Worm (Caenorhabditis elegans): Measurements from ENCODE around the gene Y105C5A.1.

The Y105C5A.1 gene

DNA sequence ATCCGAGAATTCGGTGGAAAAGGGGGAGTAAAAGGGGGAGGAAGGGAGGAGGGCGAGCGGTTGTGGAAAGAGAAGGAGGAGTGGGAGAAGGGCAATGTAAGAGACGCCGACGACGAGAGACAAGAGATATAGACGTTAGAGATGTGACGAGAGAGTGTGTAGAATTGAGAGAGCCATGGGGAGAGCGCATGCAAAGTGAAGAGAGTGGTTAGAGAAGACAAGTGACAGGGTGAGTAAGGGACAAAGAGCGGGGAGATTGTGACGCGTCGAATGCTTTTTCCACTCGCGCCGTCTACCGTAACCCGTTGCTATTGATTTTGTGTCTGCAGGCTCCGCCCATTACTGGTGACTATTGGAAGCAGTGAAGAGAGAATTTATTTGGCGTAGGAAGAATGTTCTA is 6.5 kb upstream of the Y105C5A.1 start (continued):
- TF ChIP-seq lin-15B (tag; optimal IDR thresholded peaks at IDR 0.05) = no peak
- no peak for TF ChIP-seq dmd-9 (GFP tag; IDR thresholded peaks at IDR 0.05)
- TF ChIP-seq ama-1 (optimal IDR thresholded peaks at IDR 0.05) = no peak
- no peak for TF ChIP-seq lin-13 (GFP tag; optimal IDR thresholded peaks at IDR 0.05)
- no peak for TF ChIP-seq tag-97 (GFP tag; IDR thresholded peaks at IDR 0.05)
- no peak for TF ChIP-seq snpc-4 (tag; optimal IDR thresholded peaks at IDR 0.05)
- TF ChIP-seq unc-62 (GFP tag; optimal IDR thresholded peaks at IDR 0.05 in 1 of 2) = peak in 1 of 2 experiments; percentile 96
- TF ChIP-seq unc-62 (tag; optimal IDR thresholded peaks at IDR 0.05) = no peak
- TF ChIP-seq nhr-102 (tag; optimal IDR thresholded peaks at IDR 0.05) = peak; percentile 88
- no peak for TF ChIP-seq madf-5 (GFP tag; IDR thresholded peaks at IDR 0.05)
- no peak for TF ChIP-seq zfp-2 (tag; optimal IDR thresholded peaks at IDR 0.05)
- no peak for TF ChIP-seq skn-1 (tag; optimal IDR thresholded peaks at IDR 0.05)
- no peak for TF ChIP-seq mes-2 (tag; optimal IDR thresholded peaks at IDR 0.05; ENCODE audit: poor library complexity, severe bottlenecking)
- TF ChIP-seq F49E8.2 (tag; optimal IDR thresholded peaks at IDR 0.05; ENCODE audit: borderline replicate concordance) = no peak
- peak; percentile 89 for TF ChIP-seq hmg-1.1 (GFP tag; IDR thresholded peaks at IDR 0.05)
- peak; percentile 64 for TF ChIP-seq nhr-6 (tag; optimal IDR thresholded peaks at IDR 0.05)
- TF ChIP-seq hlh-11 (tag; optimal IDR thresholded peaks at IDR 0.05) = no peak
- TF ChIP-seq nhr-10 (tag; optimal IDR thresholded peaks at IDR 0.05) = no peak
- no peak for TF ChIP-seq aly-2 (tag; optimal IDR thresholded peaks at IDR 0.05)
- TF ChIP-seq nhr-111 (GFP tag; optimal IDR thresholded peaks at IDR 0.05) = no peak
- no peak for TF ChIP-seq ctbp-1 (GFP tag; IDR thresholded peaks at IDR 0.05)
- TF ChIP-seq ceh-20 (GFP tag; IDR thresholded peaks at IDR 0.05) = no peak
- no peak for TF ChIP-seq php-3 (GFP tag; IDR thresholded peaks at IDR 0.05)
- TF ChIP-seq ZK337.2 (GFP tag; IDR thresholded peaks at IDR 0.05) = no peak
- no peak for TF ChIP-seq nhr-41 (GFP tag; IDR thresholded peaks at IDR 0.05)
- peak; percentile 40 for TF ChIP-seq ztf-7 (tag; optimal IDR thresholded peaks at IDR 0.05)
- TF ChIP-seq lin-29 (GFP tag; IDR thresholded peaks at IDR 0.05) = no peak; the same call in none of the 2 replicates
- no peak for TF ChIP-seq nhr-42 (GFP tag; IDR thresholded peaks at IDR 0.05)
- TF ChIP-seq F10B5.3 (tag; optimal IDR thresholded peaks at IDR 0.05) = peak; percentile 84
- TF ChIP-seq mep-1 (tag; optimal IDR thresholded peaks at IDR 0.05) = peak; percentile 80
- TF ChIP-seq rbr-2 (tag; optimal IDR thresholded peaks at IDR 0.05) = peak; percentile 87
- no peak for TF ChIP-seq Y5F2A.4 (GFP tag; optimal IDR thresholded peaks at IDR 0.05)
- peak; percentile 54 for TF ChIP-seq nhr-25 (tag; optimal IDR thresholded peaks at IDR 0.05; ENCODE audit: borderline replicate concordance, insufficient read depth)
- 0 out of 2 replicates have a peak, but pooled peaks have one; percentile 50 for TF ChIP-seq saeg-2 (GFP tag; IDR thresholded peaks at IDR 0.05)
- TF ChIP-seq egl-27 (tag; optimal IDR thresholded peaks at IDR 0.05) = no peak
- TF ChIP-seq vab-7 (GFP tag; IDR thresholded peaks at IDR 0.05) = no peak
- TF ChIP-seq fos-1 (tag; optimal IDR thresholded peaks at IDR 0.05) = no peak
- peak; percentile 75 for TF ChIP-seq snpc-1.2 (GFP tag; IDR thresholded peaks at IDR 0.05)
- TF ChIP-seq pqm-1 (tag; optimal IDR thresholded peaks at IDR 0.05) = no peak
- no peak for TF ChIP-seq tra-1 (GFP tag; IDR thresholded peaks at IDR 0.05)
- TF ChIP-seq ceh-62 (tag; optimal IDR thresholded peaks at IDR 0.05) = no peak
- peak; percentile 75 for TF ChIP-seq nhr-11 (tag; optimal IDR thresholded peaks at IDR 0.05)
- TF ChIP-seq dve-1 (tag; optimal IDR thresholded peaks at IDR 0.05; ENCODE audit: insufficient read depth) = peak; percentile 78
- no peak for TF ChIP-seq ceh-82 (tag; optimal IDR thresholded peaks at IDR 0.05)
- TF ChIP-seq ces-1 (GFP tag; optimal IDR thresholded peaks at IDR 0.05) = no peak
- TF ChIP-seq zag-1 (tag; optimal IDR thresholded peaks at IDR 0.05) = no peak
- no peak for TF ChIP-seq Y48G9A.11 (GFP tag; IDR thresholded peaks at IDR 0.05)
- TF ChIP-seq T20F7.1 (GFP tag; optimal IDR thresholded peaks at IDR 0.05) = peak; percentile 32
- TF ChIP-seq duxl-1 (tag; optimal IDR thresholded peaks at IDR 0.05; ENCODE audit: poor library complexity) = peak; percentile 98
- no peak for TF ChIP-seq daf-8 (GFP tag; IDR thresholded peaks at IDR 0.05)
- TF ChIP-seq spr-1 (tag; optimal IDR thresholded peaks at IDR 0.05) = peak; percentile 67
- no peak for TF ChIP-seq hif-1 (tag; optimal IDR thresholded peaks at IDR 0.05)

All from whole organism, L4 larva.